Fruit fly (Drosophila melanogaster) whole organism, prepupa: ENCODE data around the gene CG3631.

ENCODE experiments used
- Blimp-1 ChIP-seq: fragments of 200-800 bp; sonication (Bioruptor generic); optimal IDR thresholded peaks from 3 replicates; lab custom pipeline; 2017; ENCODE audit warnings: missing biosample characterization, missing genetic modification characterization, mild to moderate bottlenecking, moderate library complexity, missing genetic modification reagents
- CG10631 ChIP-seq: fragments of 200-800 bp; sonication (Bioruptor generic); optimal IDR thresholded peaks from 2 replicates; lab custom pipeline; 2016; ENCODE audit warnings: missing biosample characterization, missing genetic modification characterization
- CG3032 ChIP-seq: fragments of 200-800 bp; optimal IDR thresholded peaks from 2 replicates; lab custom pipeline; 2019; ENCODE audit warnings: missing biosample characterization, mild to moderate bottlenecking, missing genetic modification characterization, moderate library complexity
- CG3919 ChIP-seq: fragments of 200-800 bp; sonication (Bioruptor generic); optimal IDR thresholded peaks from 3 replicates; lab custom pipeline; 2016; ENCODE audit warnings: missing biosample characterization, missing genetic modification characterization
- CG8119 ChIP-seq: fragments of 200-800 bp; sonication (Bioruptor generic); IDR thresholded peaks from 3 replicates; pipeline ENCODE4 v1.3.6; 2022; ENCODE audit warnings: missing biosample characterization, missing genetic modification characterization
- Eip75B ChIP-seq: fragments of 200-800 bp; sonication (Bioruptor generic); optimal IDR thresholded peaks from 3 replicates; lab custom pipeline; 2016; ENCODE audit warnings: missing biosample characterization, missing genetic modification characterization
- Ets96B ChIP-seq: fragments of 200-800 bp; optimal IDR thresholded peaks from 2 replicates; lab custom pipeline; 2019; ENCODE audit warnings: missing biosample characterization, mild to moderate bottlenecking, missing genetic modification characterization, moderate library complexity
- Gug ChIP-seq: fragments of 200-800 bp; sonication (Bioruptor generic); IDR thresholded peaks from 2 replicates; pipeline ENCODE4 v1.3.6; 2022; ENCODE audit warnings: missing biosample characterization, missing genetic modification characterization
- Hr38 ChIP-seq: sonication (Bioruptor generic); optimal IDR thresholded peaks from 2 replicates; lab custom pipeline; 2016; ENCODE audit warnings: missing biosample characterization, missing genetic modification characterization
- achi ChIP-seq: fragments of 200-800 bp; sonication (Bioruptor generic); optimal IDR thresholded peaks from 3 replicates; lab custom pipeline; 2016; ENCODE audit warnings: missing biosample characterization, missing genetic modification characterization
- net ChIP-seq: fragments of 200-800 bp; sonication (Bioruptor generic); optimal IDR thresholded peaks from 3 replicates; lab custom pipeline; 2016; ENCODE audit warnings: missing biosample characterization, missing genetic modification characterization
- salr ChIP-seq, 2 experiments: fragments of 200-800 bp; sonication (Bioruptor generic); optimal IDR thresholded peaks; 3 replicates each; lab custom pipeline; 2016 to 2018; ENCODE audit warnings: missing biosample characterization in 2 of 2, missing genetic modification characterization in 2 of 2, mild to moderate bottlenecking in 1 of 2
- vri ChIP-seq: fragments of 200-800 bp; sonication (Bioruptor generic); optimal IDR thresholded peaks from 3 replicates; lab custom pipeline; 2016; ENCODE audit warnings: missing biosample characterization, mild to moderate bottlenecking, missing genetic modification characterization

- no peak for TF ChIP-seq CG3919
- TF ChIP-seq Eip75B (GFP tag; lab: Kevin White, UChicago): no peak
- TF ChIP-seq CG8119: no peak
- TF ChIP-seq net (GFP tag; lab: Kevin White, UChicago): no peak
- no peak for TF ChIP-seq CG3032 (tag; lab: Kevin White, UChicago)
- peak; percentile 80 for TF ChIP-seq vri (GFP tag; lab: Kevin White, UChicago)
- no peak for TF ChIP-seq salr (GFP tag; optimal IDR thresholded peaks at IDR 0.05; lab: Kevin White, UChicago)
- no peak for TF ChIP-seq Ets96B (tag; lab: Kevin White, UChicago)
- TF ChIP-seq achi (GFP tag; lab: Kevin White, UChicago): no peak
- no peak for TF ChIP-seq Blimp-1
- no peak for TF ChIP-seq CG10631
- no peak for TF ChIP-seq Gug (GFP tag; lab: Robert Waterston, UW)
- TF ChIP-seq Hr38 (GFP tag; lab: Kevin White, UChicago): no peak
Observed at dm6 chr3R:14890064-14890709, 10.9 kb downstream of the CG3631 start, which contains the start of the genes CycC and UQCR-C1.
